Fruit fly (Drosophila melanogaster) whole organism, embryonic: Measurements from ENCODE around the gene CG3916.

Source experiments
- Atf3 ChIP-seq: fragments of 200-800 bp; sonication (Bioruptor generic); optimal IDR thresholded peaks from 3 replicates; lab custom pipeline; 2016; ENCODE audit warnings: missing biosample characterization, missing genetic modification characterization
- CG12104 ChIP-seq: fragments of 200-800 bp; sonication (Bioruptor generic); optimal IDR thresholded peaks from 3 replicates; lab custom pipeline; 2016; ENCODE audit warnings: missing biosample characterization, missing genetic modification characterization
- CG12769 ChIP-seq: fragments of 200-800 bp; sonication (Bioruptor generic); optimal IDR thresholded peaks from 2 replicates; lab custom pipeline; 2019; ENCODE audit warnings: missing biosample characterization, mild to moderate bottlenecking, missing genetic modification characterization, moderate library complexity
- CG13123 ChIP-seq: fragments of 200-800 bp; sonication (Bioruptor generic); optimal IDR thresholded peaks from 2 replicates; lab custom pipeline; 2016; ENCODE audit warnings: missing biosample characterization, missing genetic modification characterization
- CG14014 ChIP-seq: fragments of 200-800 bp; sonication (Bioruptor generic); IDR thresholded peaks from 2 replicates; pipeline ENCODE4 v1.3.6; 2022; ENCODE audit warnings: missing biosample characterization, missing genetic modification characterization
- CG16815 ChIP-seq: fragments of 200-800 bp; sonication (Bioruptor generic); optimal IDR thresholded peaks from 3 replicates; lab custom pipeline; 2017; ENCODE audit warnings: missing biosample characterization, mild to moderate bottlenecking, missing genetic modification characterization
- CG17802 ChIP-seq: fragments of 200-800 bp; sonication (Bioruptor generic); optimal IDR thresholded peaks from 2 replicates; lab custom pipeline; 2018; ENCODE audit warnings: missing biosample characterization, mild to moderate bottlenecking, missing genetic modification characterization, moderate library complexity
- CG3163 ChIP-seq: fragments of 200-800 bp; sonication (Bioruptor generic); optimal IDR thresholded peaks from 3 replicates; lab custom pipeline; 2016; ENCODE audit warnings: missing biosample characterization, missing genetic modification characterization
- CG3281 ChIP-seq: fragments of 200-800 bp; sonication (Bioruptor generic); optimal IDR thresholded peaks from 3 replicates; lab custom pipeline; 2017; ENCODE audit warnings: missing biosample characterization, mild to moderate bottlenecking, missing genetic modification characterization
- CG43689 ChIP-seq: fragments of 200-800 bp; sonication (Bioruptor generic); IDR thresholded peaks from 2 replicates; pipeline ENCODE4 v1.3.6; 2022; ENCODE audit warnings: missing biosample characterization, missing genetic modification characterization
- CG5245 ChIP-seq: fragments of 200-800 bp; sonication (Bioruptor generic); optimal IDR thresholded peaks from 3 replicates; lab custom pipeline; 2016; ENCODE audit warnings: missing biosample characterization, missing genetic modification characterization
- CG5953 ChIP-seq: fragments of 200-800 bp; sonication (Bioruptor generic); IDR thresholded peaks from 2 replicates; pipeline ENCODE4 v1.3.6; 2022; ENCODE audit warnings: missing biosample characterization, missing genetic modification characterization
- CG7372 ChIP-seq: fragments of 200-800 bp; sonication (Bioruptor generic); IDR thresholded peaks from 2 replicates; pipeline ENCODE4 v1.3.6; 2022; ENCODE audit warnings: missing biosample characterization, missing genetic modification characterization
- CG8290 ChIP-seq, 3 experiments: fragments of 200-800 bp; sonication (Bioruptor generic); optimal IDR thresholded peaks; 2 replicates each; lab custom pipeline; 2016 to 2019; ENCODE audit warnings: missing biosample characterization in 3 of 3, missing genetic modification characterization in 3 of 3, mild to moderate bottlenecking in 2 of 3, moderate library complexity in 1 of 3
- CG9797 ChIP-seq: fragments of 200-800 bp; sonication (Bioruptor generic); optimal IDR thresholded peaks from 3 replicates; lab custom pipeline; 2018; ENCODE audit warnings: missing biosample characterization, mild to moderate bottlenecking, missing genetic modification characterization
- Dfd ChIP-seq, 2 experiments: fragments of >200 bp; optimal IDR thresholded peaks; 2 replicates each; lab custom pipeline; 2017; ENCODE audit warnings: missing biosample characterization in 2 of 2, missing genetic modification characterization in 2 of 2
- Fer3 ChIP-seq: fragments of 200-800 bp; sonication (Bioruptor generic); optimal IDR thresholded peaks from 2 replicates; lab custom pipeline; 2018; ENCODE audit warnings: missing biosample characterization, mild to moderate bottlenecking, missing genetic modification characterization, moderate library complexity
- H2.0 ChIP-seq: fragments of 200-800 bp; sonication (Bioruptor generic); IDR thresholded peaks from 2 replicates; pipeline ENCODE4 v1.3.6; 2022; ENCODE audit warnings: missing biosample characterization, missing genetic modification characterization
- Hey ChIP-seq: fragments of 200-800 bp; sonication (Bioruptor generic); optimal IDR thresholded peaks from 3 replicates; lab custom pipeline; 2018; ENCODE audit warnings: missing biosample characterization, mild to moderate bottlenecking, missing genetic modification characterization
- MBD-R2 ChIP-seq: fragments of 200-800 bp; sonication (Bioruptor generic); IDR thresholded peaks from 2 replicates; pipeline ENCODE4 v1.3.6; 2022; ENCODE audit warnings: missing biosample characterization, missing genetic modification characterization
- MESR4 ChIP-seq: fragments of 200-800 bp; sonication (Bioruptor generic); optimal IDR thresholded peaks from 2 replicates; lab custom pipeline; 2018; ENCODE audit warnings: missing biosample characterization, mild to moderate bottlenecking, missing genetic modification characterization, moderate library complexity
- Med ChIP-seq: fragments of 200-800 bp; sonication (Bioruptor generic); peaks from one replicate; lab custom pipeline; 2016; ENCODE audit warnings: missing biosample characterization, missing genetic modification characterization, mild to moderate bottlenecking, inconsistent platforms, moderate library complexity
- Myb ChIP-seq: fragments of 200-800 bp; sonication (Bioruptor generic); optimal IDR thresholded peaks from 2 replicates; lab custom pipeline; 2016; ENCODE audit warnings: missing biosample characterization, missing genetic modification characterization
- Rfx ChIP-seq: fragments of 200-800 bp; sonication (Bioruptor generic); IDR thresholded peaks from 2 replicates; pipeline ENCODE4 v1.3.6; 2022; ENCODE audit warnings: missing biosample characterization, missing genetic modification characterization
- TFAM ChIP-seq: fragments of 200-800 bp; sonication (Bioruptor generic); optimal IDR thresholded peaks from 2 replicates; lab custom pipeline; 2017; ENCODE audit warnings: missing biosample characterization, missing genetic modification characterization, inconsistent platforms
- abd-A ChIP-seq: fragments of 200-800 bp; sonication (Bioruptor generic); optimal IDR thresholded peaks from 3 replicates; lab custom pipeline; 2019; ENCODE audit warnings: missing biosample characterization, mild to moderate bottlenecking, missing genetic modification characterization, moderate library complexity
- ase ChIP-seq: fragments of 200-800 bp; sonication (Bioruptor generic); IDR thresholded peaks from 3 replicates; pipeline ENCODE4 v1.3.6; 2022; ENCODE audit warnings: missing biosample characterization, missing genetic modification characterization
- az2 ChIP-seq: fragments of 200-800 bp; sonication (Bioruptor generic); optimal IDR thresholded peaks from 3 replicates; lab custom pipeline; 2016; ENCODE audit warnings: missing biosample characterization, missing genetic modification characterization
- bcd ChIP-seq: fragments of 200-800 bp; sonication (Bioruptor generic); optimal IDR thresholded peaks from 2 replicates; lab custom pipeline; 2017; ENCODE audit warnings: missing biosample characterization, mild to moderate bottlenecking, missing genetic modification characterization
- btn ChIP-seq: fragments of 200-800 bp; sonication (Bioruptor generic); optimal IDR thresholded peaks from 2 replicates; lab custom pipeline; 2016; ENCODE audit warnings: missing biosample characterization, missing genetic modification characterization
- ci ChIP-seq: fragments of 200-800 bp; sonication (Bioruptor generic); IDR thresholded peaks from 3 replicates; pipeline ENCODE4 v1.3.6; 2022; ENCODE audit warnings: missing biosample characterization, missing genetic modification characterization
- crc ChIP-seq: fragments of 200-800 bp; sonication (Bioruptor generic); optimal IDR thresholded peaks from 2 replicates; lab custom pipeline; 2016; ENCODE audit warnings: missing biosample characterization, missing genetic modification characterization
- crol ChIP-seq: fragments of 200-800 bp; sonication (Bioruptor generic); IDR thresholded peaks from 2 replicates; pipeline ENCODE4 v1.3.6; 2022; ENCODE audit warnings: missing biosample characterization, missing genetic modification characterization
- en ChIP-seq: fragments of 200-800 bp; sonication (Bioruptor generic); optimal IDR thresholded peaks from 2 replicates; lab custom pipeline; 2016; ENCODE audit warnings: missing biosample characterization, missing genetic modification characterization
- eyg ChIP-seq: fragments of 200-800 bp; sonication (Bioruptor generic); optimal IDR thresholded peaks from 3 replicates; lab custom pipeline; 2016; ENCODE audit warnings: missing biosample characterization, missing genetic modification characterization
- gt ChIP-seq: fragments of 200-800 bp; sonication (Bioruptor generic); IDR thresholded peaks from 2 replicates; pipeline ENCODE4 v1.3.6; 2022; ENCODE audit warnings: missing biosample characterization, missing genetic modification characterization
- insv ChIP-seq, 2 experiments: fragments of 200-800 bp; sonication (Bioruptor generic); optimal IDR thresholded peaks; 3 replicates each; lab custom pipeline; 2016 to 2018; ENCODE audit warnings: missing biosample characterization in 2 of 2, missing genetic modification characterization in 2 of 2
- kah ChIP-seq: fragments of 200-800 bp; sonication (Bioruptor generic); optimal IDR thresholded peaks from 2 replicates; lab custom pipeline; 2018; ENCODE audit warnings: missing biosample characterization, mild to moderate bottlenecking, missing genetic modification characterization
- kni ChIP-seq: fragments of 200-800 bp; sonication (Bioruptor generic); optimal IDR thresholded peaks from 3 replicates; lab custom pipeline; 2017; ENCODE audit warnings: mild to moderate bottlenecking, missing biosample characterization, missing genetic modification reagents, missing genetic modification characterization
- maf-S ChIP-seq: fragments of 200-800 bp; sonication (Bioruptor generic); optimal IDR thresholded peaks from 2 replicates; lab custom pipeline; 2016; ENCODE audit warnings: missing biosample characterization, missing genetic modification characterization
- oc ChIP-seq: fragments of 200-800 bp; sonication (Bioruptor generic); optimal IDR thresholded peaks from 2 replicates; lab custom pipeline; 2018; ENCODE audit warnings: missing biosample characterization, mild to moderate bottlenecking, missing genetic modification characterization, moderate library complexity
- otp ChIP-seq: fragments of 200-800 bp; sonication (Bioruptor generic); IDR thresholded peaks from 3 replicates; pipeline ENCODE4, ENCODE4 v1.3.6; 2022; ENCODE audit warnings: missing biosample characterization, missing genetic modification characterization
- rib ChIP-seq: fragments of 200-800 bp; sonication (Bioruptor generic); IDR thresholded peaks from 2 replicates; pipeline ENCODE4 v1.3.6; 2022; ENCODE audit warnings: missing biosample characterization, missing genetic modification characterization
- schlank ChIP-seq: fragments of 200-800 bp; sonication (Bioruptor generic); optimal IDR thresholded peaks from 2 replicates; lab custom pipeline; 2018; ENCODE audit warnings: missing biosample characterization, mild to moderate bottlenecking, missing genetic modification characterization
- slbo ChIP-seq: fragments of 200-800 bp; sonication (Bioruptor generic); IDR thresholded peaks from 2 replicates; pipeline ENCODE4 v1.3.6; 2022; ENCODE audit warnings: missing biosample characterization, missing genetic modification characterization
- sob ChIP-seq: fragments of 200-800 bp; sonication (Bioruptor generic); IDR thresholded peaks from 2 replicates; pipeline ENCODE4 v1.3.6; 2022; ENCODE audit warnings: missing biosample characterization, missing genetic modification characterization
- tgo ChIP-seq: fragments of 200-800 bp; sonication (Bioruptor generic); IDR thresholded peaks from 3 replicates; pipeline ENCODE4 v1.3.6; 2022; ENCODE audit warnings: missing biosample characterization, missing genetic modification characterization
- tin ChIP-seq: fragments of 200-800 bp; sonication (Bioruptor generic); optimal IDR thresholded peaks from 3 replicates; lab custom pipeline; 2016; ENCODE audit warnings: missing biosample characterization, missing genetic modification characterization
- unpg ChIP-seq: fragments of 200-800 bp; sonication (Bioruptor generic); optimal IDR thresholded peaks from 3 replicates; lab custom pipeline; 2018; ENCODE audit warnings: missing biosample characterization, mild to moderate bottlenecking, missing genetic modification characterization, moderate library complexity
- wek ChIP-seq: fragments of 200-800 bp; sonication (Bioruptor generic); optimal IDR thresholded peaks from 3 replicates; lab custom pipeline; 2018; ENCODE audit warnings: missing biosample characterization, mild to moderate bottlenecking, missing genetic modification characterization, moderate library complexity
- zf30C ChIP-seq: fragments of 200-800 bp; sonication (Bioruptor generic); optimal IDR thresholded peaks from 3 replicates; lab custom pipeline; 2018; ENCODE audit warnings: missing biosample characterization, mild to moderate bottlenecking, missing genetic modification characterization

The CG3916 gene

DNA sequence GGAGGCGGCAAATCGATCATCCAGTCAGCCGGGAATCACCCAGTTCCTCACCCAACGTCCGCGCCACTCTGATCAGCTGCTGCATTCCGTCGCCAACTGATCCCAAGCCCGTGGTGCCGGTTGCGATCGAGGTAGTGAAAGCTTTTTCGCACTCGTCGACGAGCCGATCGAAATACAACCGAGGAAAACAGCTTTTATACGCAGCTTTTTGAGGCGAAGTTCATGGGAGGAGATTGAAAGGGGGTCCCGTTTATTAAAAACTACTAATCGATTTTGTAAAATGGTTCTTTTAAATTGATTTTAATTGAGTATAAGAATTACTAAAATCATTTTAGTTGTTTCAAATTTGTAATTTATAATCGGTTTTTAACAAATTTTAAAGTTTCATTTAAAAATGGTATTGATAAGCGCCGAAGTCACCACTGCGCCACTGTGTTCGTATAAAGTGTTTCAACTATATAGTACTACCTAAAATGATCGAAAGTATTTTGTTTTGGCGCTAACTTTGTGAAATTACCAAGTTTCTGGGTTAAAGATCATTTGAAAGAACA is 7.8 kb upstream of the CG3916 start, which contains the start of gene CG4860 (continued):
- peak; percentile 87 for TF ChIP-seq ci (GFP tag; lab: Robert Waterston, UW)
- TF ChIP-seq CG5953 (GFP tag; lab: Robert Waterston, UW): peak; percentile 80
- peak; percentile 87 for TF ChIP-seq CG7372
- TF ChIP-seq insv (GFP tag; optimal IDR thresholded peaks at IDR 0.05; lab: Kevin White, UChicago): peak in 1 of 2 experiments; percentile 11
- peak; percentile 86; the same call in 2 of the 3 replicates for TF ChIP-seq ase (GFP tag; lab: Robert Waterston, UW)
- peak; percentile 90 for TF ChIP-seq sob
- peak; percentile 64 for TF ChIP-seq CG16815 (GFP tag; lab: Kevin White, UChicago)
- peak; percentile 89 for TF ChIP-seq tgo
- TF ChIP-seq slbo (GFP tag; lab: Robert Waterston, UW): peak; percentile 94
- TF ChIP-seq TFAM (GFP tag; lab: Kevin White, UChicago): peak; percentile 49
- TF ChIP-seq crol (GFP tag; lab: Robert Waterston, UW): no peak
- peak; percentile 91 for TF ChIP-seq CG14014
- TF ChIP-seq Hey: no peak
- TF ChIP-seq az2: peak; percentile 91
- peak; percentile 78 for TF ChIP-seq rib (GFP tag; lab: Robert Waterston, UW)
- peak; percentile 66 for TF ChIP-seq CG12104 (GFP tag; lab: Kevin White, UChicago)
- peak; percentile 81 for TF ChIP-seq CG5245 (GFP tag; lab: Kevin White, UChicago)
- peak; percentile 43 for TF ChIP-seq wek (GFP tag; lab: Kevin White, UChicago)
- TF ChIP-seq Fer3: peak; percentile 88
- TF ChIP-seq CG8290 (GFP tag; optimal IDR thresholded peaks at IDR 0.05; lab: Kevin White, UChicago): no peak
- peak in 1 of 2 experiments; percentile 80 for TF ChIP-seq CG8290 (tag; optimal IDR thresholded peaks at IDR 0.05; lab: Kevin White, UChicago)
- no peak for TF ChIP-seq Dfd (GFP tag; optimal IDR thresholded peaks at IDR 0.05; lab: Kevin White, UChicago)
- TF ChIP-seq btn (GFP tag; lab: Kevin White, UChicago): peak; percentile 61
- peak; percentile 81 for TF ChIP-seq tin (GFP tag; lab: Kevin White, UChicago)
- TF ChIP-seq H2.0 (GFP tag; lab: Robert Waterston, UW): peak; percentile 81
- peak; percentile 75 for TF ChIP-seq Atf3
- peak; percentile 72 for TF ChIP-seq en (GFP tag; lab: Kevin White, UChicago)
- peak; percentile 75 for TF ChIP-seq CG12769 (tag; lab: Kevin White, UChicago)
- peak; percentile 69; the same call in 1 of the 2 replicates for TF ChIP-seq MBD-R2 (GFP tag; lab: Robert Waterston, UW)
- TF ChIP-seq CG3163 (GFP tag; lab: Kevin White, UChicago): peak; percentile 45
- peak; percentile 91 for TF ChIP-seq bcd (GFP tag; lab: Kevin White, UChicago)
- TF ChIP-seq MESR4: peak; percentile 19
- TF ChIP-seq kni (GFP tag; lab: Kevin White, UChicago): no peak
- no peak for TF ChIP-seq CG17802 (tag; lab: Kevin White, UChicago)
- TF ChIP-seq CG9797 (GFP tag; lab: Kevin White, UChicago): no peak
- TF ChIP-seq otp (GFP tag; lab: Robert Waterston, UW): peak; percentile 73
- TF ChIP-seq CG3281 (GFP tag; lab: Kevin White, UChicago): peak; percentile 89
- TF ChIP-seq Myb: peak; percentile 60
- peak; percentile 86 for TF ChIP-seq maf-S
- no peak for TF ChIP-seq abd-A (tag; lab: Kevin White, UChicago)
- TF ChIP-seq oc: no peak
- peak; percentile 79 for TF ChIP-seq schlank (tag; lab: Kevin White, UChicago)
- TF ChIP-seq Med (GFP tag; lab: Kevin White, UChicago): peak; percentile 98
- TF ChIP-seq crc (GFP tag; lab: Kevin White, UChicago): peak; percentile 75
- peak; percentile 63 for TF ChIP-seq CG43689 (GFP tag; lab: Robert Waterston, UW)
- peak; percentile 93 for TF ChIP-seq unpg
- peak; percentile 53 for TF ChIP-seq eyg (GFP tag; lab: Kevin White, UChicago)
- 0 out of 2 replicates have a peak, but pooled peaks have one; percentile 14 for TF ChIP-seq gt (GFP tag; lab: Robert Waterston, UW)
- TF ChIP-seq zf30C (GFP tag; lab: Kevin White, UChicago): no peak
- TF ChIP-seq CG13123 (GFP tag; lab: Kevin White, UChicago): peak; percentile 72
- TF ChIP-seq Rfx (GFP tag; lab: Robert Waterston, UW): peak; percentile 94
- peak; percentile 63 for TF ChIP-seq kah (GFP tag; lab: Kevin White, UChicago)
